Worm (Caenorhabditis elegans) whole organism, early embryonic: ENCODE results near the gene C34B4.2.

Experiments
- aly-1 ChIP-seq: sonication (generic microtip); optimal IDR thresholded peaks from 2 replicates; lab custom pipeline; 2016; ENCODE audit warnings: missing genetic modification characterization, missing compliant biosample characterization
- ama-1 ChIP-seq: fragments of 150-350 bp; optimal IDR thresholded peaks from 2 replicates; lab custom pipeline; 2014
- ceh-36 ChIP-seq: sonication (generic microtip); optimal IDR thresholded peaks from 2 replicates; lab custom pipeline; 2016; ENCODE audit warnings: missing genetic modification characterization, inconsistent platforms, missing compliant biosample characterization
- ets-7 ChIP-seq: sonication (generic microtip); optimal IDR thresholded peaks from 2 replicates; lab custom pipeline; 2016; ENCODE audit warnings: missing genotype, missing genetic modification characterization, missing compliant biosample characterization
- flt-1 ChIP-seq: fragments of 200-800 bp; sonication (Bioruptor generic); IDR thresholded peaks from 2 replicates; pipeline ENCODE4 v1.3.6; 2022; ENCODE audit warnings: missing genetic modification characterization, missing compliant biosample characterization
- pes-1 ChIP-seq: fragments of 200-800 bp; sonication (Bioruptor generic); IDR thresholded peaks from 2 replicates; pipeline ENCODE4 v1.3.6; 2022; ENCODE audit warnings: missing genetic modification reagents, missing genetic modification characterization, missing compliant biosample characterization
- sea-1 ChIP-seq: fragments of 200-800 bp; sonication (Bioruptor generic); conservative IDR thresholded peaks from 2 replicates; pipeline ENCODE4 v1.3.6; 2022; ENCODE audit warnings: missing genetic modification characterization, missing compliant biosample characterization
- tbx-11 ChIP-seq: fragments of 200-800 bp; sonication (Bioruptor generic); IDR thresholded peaks from 2 replicates; pipeline ENCODE4 v1.3.6; 2022; ENCODE audit warnings: missing genetic modification characterization, missing compliant biosample characterization

DNA sequence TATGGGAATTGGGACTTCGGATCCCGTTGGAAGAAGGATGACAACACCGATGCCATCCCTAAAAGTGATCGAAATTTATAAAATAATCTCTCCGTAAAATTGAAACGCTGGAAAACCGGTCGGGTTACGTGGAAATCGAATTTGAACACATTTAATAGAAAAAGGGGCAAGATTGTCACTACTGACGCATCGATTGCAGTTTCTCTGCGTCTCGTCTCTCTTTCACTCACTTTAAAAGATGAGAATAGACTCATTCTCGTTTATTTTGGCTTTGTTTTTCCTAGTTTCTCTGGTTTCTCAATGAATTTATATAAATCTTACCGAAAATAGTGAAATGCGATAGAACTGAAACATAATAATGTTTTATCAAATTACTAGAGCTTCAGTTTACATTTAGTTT is 41.2 kb upstream of the C34B4.2 start, which contains the start of gene scyl-1:
- peak; percentile 31; the same call in 1 of the 2 replicates for TF ChIP-seq flt-1 (GFP tag; lab: Robert Waterston, UW)
- no peak for TF ChIP-seq ama-1 (lab: Kevin White, UChicago)
- TF ChIP-seq tbx-11 (GFP tag; lab: Robert Waterston, UW) = no peak
- TF ChIP-seq sea-1 (GFP tag; lab: Robert Waterston, UW) = no peak
- no peak for TF ChIP-seq pes-1
- no peak for TF ChIP-seq ceh-36
- no peak for TF ChIP-seq ets-7 (tag; lab: Kevin White, UChicago)
- no peak for TF ChIP-seq aly-1 (tag; lab: Kevin White, UChicago)
